Worm (Caenorhabditis elegans) whole organism, young adult: Measurements from ENCODE around the gene Y82E9BL.12.

Experiments
- B0019.2 ChIP-seq: fragments of 200-800 bp; sonication (Bioruptor generic); conservative IDR thresholded peaks from 2 replicates; pipeline ENCODE4 v1.3.6; 2022; ENCODE audit warnings: missing genetic modification reagents, missing genetic modification characterization, missing compliant biosample characterization
- B0035.1 ChIP-seq: sonication (generic microtip); optimal IDR thresholded peaks from 2 replicates; lab custom pipeline; 2016; ENCODE audit warnings: missing genetic modification characterization, mild to moderate bottlenecking, missing compliant biosample characterization, missing genotype, missing genetic modification reagents
- F10E7.11 ChIP-seq: sonication (generic microtip); optimal IDR thresholded peaks from 2 replicates; lab custom pipeline; 2017; ENCODE audit warnings: mild to moderate bottlenecking, missing genetic modification characterization, moderate library complexity, missing compliant biosample characterization
- F23B12.7 ChIP-seq: sonication (generic microtip); optimal IDR thresholded peaks from 2 replicates; lab custom pipeline; 2017; ENCODE audit warnings: missing genetic modification characterization, mild to moderate bottlenecking, missing compliant biosample characterization, antibody characterized with exemption, moderate library complexity; ENCODE audit not compliant: insufficient read depth
- F33H1.4 ChIP-seq: fragments of 200-800 bp; sonication (Bioruptor generic); IDR thresholded peaks from 2 replicates; pipeline ENCODE4 v1.3.6; 2022; ENCODE audit warnings: missing genetic modification reagents, missing genetic modification characterization, missing compliant biosample characterization
- F57A8.1 ChIP-seq: fragments of 200-800 bp; sonication (Bioruptor generic); optimal IDR thresholded peaks from 2 replicates; lab custom pipeline; 2018; ENCODE audit warnings: mild to moderate bottlenecking, missing genetic modification characterization, moderate library complexity, missing compliant biosample characterization
- Y53F4B.3 ChIP-seq: fragments of 200-800 bp; sonication (Bioruptor generic); IDR thresholded peaks from 2 replicates; pipeline ENCODE4 v1.3.6; 2022; ENCODE audit warnings: missing genetic modification reagents, missing genetic modification characterization, missing compliant biosample characterization
- Y56A3A.18 ChIP-seq: fragments of 200-800 bp; sonication (Bioruptor generic); IDR thresholded peaks from 2 replicates; pipeline ENCODE4 v1.3.6; 2022; ENCODE audit warnings: missing genetic modification reagents, missing genetic modification characterization, missing compliant biosample characterization
- akir-1 ChIP-seq: fragments of 200-800 bp; sonication (Bioruptor generic); optimal IDR thresholded peaks from 2 replicates; lab custom pipeline; 2018; ENCODE audit warnings: mild to moderate bottlenecking, missing genetic modification characterization, moderate library complexity, missing compliant biosample characterization
- ama-1 ChIP-seq, 3 experiments: fragments of 150-350 bp in 1 of 3; sonication (generic microtip) in 2 of 3; optimal IDR thresholded peaks; 2 replicates each; lab custom pipeline; 2014 to 2018; ENCODE audit warnings: missing biosample characterization in 2 of 3, missing genetic modification characterization in 2 of 3, missing genetic modification reagents in 2 of 3
- aptf-2 ChIP-seq: fragments of 200-800 bp; sonication (Bioruptor generic); conservative IDR thresholded peaks from 2 replicates; pipeline ENCODE4 v1.3.6; 2022; ENCODE audit warnings: missing genetic modification reagents, missing genetic modification characterization, missing compliant biosample characterization
- atf-7 ChIP-seq: sonication (generic microtip); optimal IDR thresholded peaks from 2 replicates; lab custom pipeline; 2017; ENCODE audit warnings: mild to moderate bottlenecking, missing genetic modification characterization, missing compliant biosample characterization
- attf-5 ChIP-seq: fragments of 200-800 bp; sonication (Bioruptor generic); optimal IDR thresholded peaks from 2 replicates; lab custom pipeline; 2018; ENCODE audit warnings: mild to moderate bottlenecking, missing genetic modification characterization, missing compliant biosample characterization
- bed-2 ChIP-seq: fragments of 200-800 bp; sonication (Bioruptor generic); IDR thresholded peaks from 2 replicates; pipeline ENCODE4 v1.3.6; 2022; ENCODE audit warnings: missing genetic modification reagents, missing genetic modification characterization, missing compliant biosample characterization
- cebp-1 ChIP-seq, 2 experiments: fragments of 200-800 bp in 1 of 2; sonication (Bioruptor generic) in 1 of 2; sonication (generic microtip) in 1 of 2; IDR thresholded peaks in 1 of 2; optimal IDR thresholded peaks in 1 of 2; 2 replicates each; pipeline versions ENCODE4 v1.3.6 to Lab custom; 2017 to 2022; ENCODE audit warnings: missing compliant biosample characterization in 2 of 2, missing genetic modification characterization in 2 of 2, mild to moderate bottlenecking in 1 of 2, missing genetic modification reagents in 1 of 2, moderate library complexity in 1 of 2
- ceh-40 ChIP-seq: fragments of 200-800 bp; sonication (Bioruptor generic); IDR thresholded peaks from 2 replicates; pipeline ENCODE4 v1.3.6; 2022; ENCODE audit warnings: missing genetic modification characterization, missing compliant biosample characterization
- ceh-58 ChIP-seq: fragments of 200-800 bp; sonication (Bioruptor generic); IDR thresholded peaks from 2 replicates; pipeline ENCODE4 v1.3.6; 2022; ENCODE audit warnings: missing genetic modification characterization, missing compliant biosample characterization
- ceh-79 ChIP-seq: sonication (generic microtip); optimal IDR thresholded peaks from 2 replicates; lab custom pipeline; 2017; ENCODE audit warnings: mild to moderate bottlenecking, missing genetic modification characterization, missing compliant biosample characterization
- die-1 ChIP-seq: sonication (generic microtip); optimal IDR thresholded peaks from 2 replicates; lab custom pipeline; 2016; ENCODE audit warnings: missing genotype, mild to moderate bottlenecking, missing genetic modification characterization, missing compliant biosample characterization
- efl-1 ChIP-seq: fragments of 150-350 bp; optimal IDR thresholded peaks from 2 replicates; lab custom pipeline; 2014; ENCODE audit warnings: missing biosample characterization, missing genetic modification reagents, missing genetic modification characterization
- egl-18 ChIP-seq: fragments of 200-800 bp; sonication (Bioruptor generic); IDR thresholded peaks from 2 replicates; pipeline ENCODE4 v1.3.6; 2022; ENCODE audit warnings: missing genetic modification reagents, missing genetic modification characterization, missing compliant biosample characterization
- hlh-12 ChIP-seq: sonication (generic microtip); optimal IDR thresholded peaks from 2 replicates; lab custom pipeline; 2016; ENCODE audit warnings: missing genetic modification characterization, missing compliant biosample characterization
- hmg-1.2 ChIP-seq: fragments of 200-800 bp; sonication (Bioruptor generic); IDR thresholded peaks from 2 replicates; pipeline ENCODE4 v1.3.6; 2022; ENCODE audit warnings: missing genetic modification reagents, missing genetic modification characterization, missing compliant biosample characterization
- let-607 ChIP-seq, 2 experiments: fragments of 200-800 bp in 1 of 2; sonication (Bioruptor generic) in 1 of 2; sonication (generic microtip) in 1 of 2; optimal IDR thresholded peaks; 2 replicates each; lab custom pipeline; 2016 to 2018; ENCODE audit warnings: mild to moderate bottlenecking in 2 of 2, missing compliant biosample characterization in 2 of 2, missing genetic modification characterization in 2 of 2, moderate library complexity in 2 of 2, missing genotype in 1 of 2
- madf-6 ChIP-seq: fragments of 200-800 bp; sonication (Bioruptor generic); IDR thresholded peaks from 2 replicates; pipeline ENCODE4 v1.3.6; 2022; ENCODE audit warnings: missing genetic modification reagents, missing genetic modification characterization, missing compliant biosample characterization
- nfya-1 ChIP-seq: sonication (generic microtip); optimal IDR thresholded peaks from 2 replicates; lab custom pipeline; 2017; ENCODE audit warnings: antibody characterized with exemption, missing compliant biosample characterization, missing genetic modification characterization, borderline replicate concordance; ENCODE audit not compliant: insufficient read depth
- nhr-90 ChIP-seq: sonication (generic microtip); optimal IDR thresholded peaks from 2 replicates; lab custom pipeline; 2016; ENCODE audit warnings: missing genotype, mild to moderate bottlenecking, missing genetic modification characterization, missing compliant biosample characterization
- pbrm-1 ChIP-seq: fragments of 200-800 bp; sonication (Bioruptor generic); IDR thresholded peaks from 2 replicates; pipeline ENCODE4 v1.3.6; 2022; ENCODE audit warnings: missing genetic modification reagents, missing genetic modification characterization, missing compliant biosample characterization
- repo-1 ChIP-seq: sonication (generic microtip); optimal IDR thresholded peaks from 2 replicates; lab custom pipeline; 2017; ENCODE audit warnings: mild to moderate bottlenecking, missing genetic modification characterization, missing compliant biosample characterization
- rpc-1 ChIP-seq, 2 experiments: fragments of 150-350 bp in 1 of 2; sonication (generic microtip) in 1 of 2; optimal IDR thresholded peaks; 2 replicates each; lab custom pipeline; 2014 to 2018; ENCODE audit warnings: missing biosample characterization in 1 of 2, missing genetic modification characterization in 1 of 2, missing genetic modification reagents in 1 of 2, missing genotype in 1 of 2
- sptf-2 ChIP-seq: fragments of 200-800 bp; sonication (Bioruptor generic); optimal IDR thresholded peaks from 2 replicates; lab custom pipeline; 2018; ENCODE audit warnings: mild to moderate bottlenecking, missing genetic modification characterization, missing compliant biosample characterization
- tbp1 ChIP-seq: fragments of 200-800 bp; sonication (Bioruptor generic); optimal IDR thresholded peaks from 2 replicates; lab custom pipeline; 2018; ENCODE audit warnings: mild to moderate bottlenecking, missing genetic modification characterization, missing compliant biosample characterization
- tbx-9 ChIP-seq: sonication (generic microtip); optimal IDR thresholded peaks from 2 replicates; lab custom pipeline; 2016; ENCODE audit warnings: borderline replicate concordance, missing genetic modification characterization, inconsistent platforms, missing compliant biosample characterization
- tlf-1 ChIP-seq: fragments of 200-800 bp; sonication (Bioruptor generic); optimal IDR thresholded peaks from 2 replicates; lab custom pipeline; 2018; ENCODE audit warnings: mild to moderate bottlenecking, missing genetic modification characterization, missing compliant biosample characterization
- unc-130 ChIP-seq: sonication (generic microtip); optimal IDR thresholded peaks from 2 replicates; lab custom pipeline; 2016; ENCODE audit warnings: missing genetic modification reagents, missing genetic modification characterization, missing compliant biosample characterization
- xnd-1 ChIP-seq: sonication (generic microtip); optimal IDR thresholded peaks from 2 replicates; lab custom pipeline; 2016; ENCODE audit warnings: missing genotype, missing genetic modification reagents, missing genetic modification characterization, missing compliant biosample characterization
- zfh-2 ChIP-seq: fragments of 200-800 bp; sonication (Bioruptor generic); conservative IDR thresholded peaks from 2 replicates; pipeline ENCODE4 v1.3.6; 2022; ENCODE audit warnings: missing genetic modification reagents, missing genetic modification characterization, missing compliant biosample characterization
- ztf-25 ChIP-seq: fragments of 200-800 bp; sonication (Bioruptor generic); IDR thresholded peaks from 2 replicates; pipeline ENCODE4 v1.3.6; 2022; ENCODE audit warnings: missing genetic modification reagents, missing genetic modification characterization, missing compliant biosample characterization

The Y82E9BL.12 gene

ce11 chrIII:1279197-1279596 lies 29.8 kb upstream of the Y82E9BL.12 start (continued):
- peak; percentile 46 for TF ChIP-seq nhr-90
- TF ChIP-seq hlh-12 (tag; lab: Kevin White, UChicago), result no peak
- TF ChIP-seq xnd-1 (tag; lab: Kevin White, UChicago), result no peak
- peak; percentile 3 for TF ChIP-seq tlf-1 (GFP tag; lab: Kevin White, UChicago)
- TF ChIP-seq F10E7.11 (tag; lab: Kevin White, UChicago), result no peak
- TF ChIP-seq atf-7 (tag; lab: Kevin White, UChicago), result peak; percentile 64
- no peak for TF ChIP-seq rpc-1 (optimal IDR thresholded peaks at IDR 0.05; lab: Kevin White, UChicago)
- no peak for TF ChIP-seq rpc-1 (tag; optimal IDR thresholded peaks at IDR 0.05; lab: Kevin White, UChicago)
- TF ChIP-seq F33H1.4 (GFP tag; lab: Robert Waterston, UW), result no peak
- peak in 1 of 2 experiments; percentile 29 for TF ChIP-seq let-607 (tag; optimal IDR thresholded peaks at IDR 0.05; lab: Kevin White, UChicago)
- no peak for TF ChIP-seq pbrm-1 (GFP tag; lab: Robert Waterston, UW)
- no peak for TF ChIP-seq sptf-2 (GFP tag; lab: Kevin White, UChicago)
- peak; percentile 17 for TF ChIP-seq F23B12.7
- TF ChIP-seq ceh-58 (GFP tag; lab: Robert Waterston, UW), result no peak
- TF ChIP-seq tbp1 (GFP tag; lab: Kevin White, UChicago), result peak; percentile 35
- no peak for TF ChIP-seq ceh-40
- no peak for TF ChIP-seq die-1
- no peak for TF ChIP-seq aptf-2 (GFP tag; lab: Robert Waterston, UW)
- no peak for TF ChIP-seq nfya-1 (tag; lab: Kevin White, UChicago)
- no peak for TF ChIP-seq egl-18 (GFP tag; lab: Robert Waterston, UW)
- TF ChIP-seq ztf-25 (GFP tag; lab: Robert Waterston, UW), result no peak
- no peak for TF ChIP-seq akir-1
- TF ChIP-seq ama-1 (optimal IDR thresholded peaks at IDR 0.05; lab: Kevin White, UChicago), result no peak
- no peak for TF ChIP-seq ama-1 (GFP tag; optimal IDR thresholded peaks at IDR 0.05; lab: Kevin White, UChicago)
- TF ChIP-seq Y56A3A.18 (GFP tag; lab: Robert Waterston, UW), result no peak
- no peak for TF ChIP-seq ceh-79
- no peak for TF ChIP-seq bed-2

- TF ChIP-seq Y53F4B.3 (GFP tag; lab: Robert Waterston, UW) (no peak), hmg-1.2 (GFP tag; lab: Robert Waterston, UW) (peak; percentile 40; the same call in 1 of the 2 replicates), repo-1 (no peak), cebp-1 (GFP tag; IDR thresholded peaks at IDR 0.05; lab: Robert Waterston, UW) (peak; percentile 94), cebp-1 (tag; optimal IDR thresholded peaks at IDR 0.05; lab: Kevin White, UChicago) (peak; percentile 96), zfh-2 (GFP tag; lab: Robert Waterston, UW) (no peak), attf-5 (peak; percentile 49), B0019.2 (GFP tag; lab: Robert Waterston, UW) (no peak), tbx-9 (no peak), madf-6 (GFP tag; lab: Robert Waterston, UW) (no peak)
Observed at ce11 chrIII:1284584-1285046, 24.4 kb upstream of the Y82E9BL.12 start, which contains the start of gene fbxa-37. fbxa-37 (plus strand) TSS chrIII:1284996.

- TF ChIP-seq ceh-58 (GFP tag; lab: Robert Waterston, UW), result no peak
- TF ChIP-seq unc-130 (GFP tag; lab: Kevin White, UChicago), result no peak
- no peak for TF ChIP-seq efl-1 (GFP tag; lab: Kevin White, UChicago)
- TF ChIP-seq F57A8.1 (GFP tag; lab: Kevin White, UChicago), result no peak
- no peak for TF ChIP-seq B0035.1
- 0 out of 2 replicates have a peak, but pooled peaks have one; percentile 18 for TF ChIP-seq cebp-1 (GFP tag; IDR thresholded peaks at IDR 0.05; lab: Robert Waterston, UW)
- TF ChIP-seq cebp-1 (tag; optimal IDR thresholded peaks at IDR 0.05; lab: Kevin White, UChicago), result peak; percentile 80
Observed at ce11 chrIII:1288473-1289056, 20.4 kb upstream of the Y82E9BL.12 start, which contains the start of gene fbxa-50. fbxa-50 (minus strand) TSS chrIII:1288523.
